Fruit fly (Drosophila melanogaster) whole organism, prepupa: ENCODE data around the gene Dpp10.

Experiments used
- Blimp-1 ChIP-seq: fragments of 200-800 bp; sonication (Bioruptor generic); optimal IDR thresholded peaks from 3 replicates; lab custom pipeline; 2017; ENCODE audit warnings: missing biosample characterization, missing genetic modification characterization, mild to moderate bottlenecking, moderate library complexity, missing genetic modification reagents
- CG10631 ChIP-seq: fragments of 200-800 bp; sonication (Bioruptor generic); optimal IDR thresholded peaks from 2 replicates; lab custom pipeline; 2016; ENCODE audit warnings: missing biosample characterization, missing genetic modification characterization
- CG10669 ChIP-seq: fragments of 200-800 bp; sonication (Bioruptor generic); optimal IDR thresholded peaks from 3 replicates; lab custom pipeline; 2018; ENCODE audit warnings: missing biosample characterization, mild to moderate bottlenecking, missing genetic modification characterization, moderate library complexity
- CG11294 ChIP-seq: fragments of 200-800 bp; sonication (Bioruptor generic); IDR thresholded peaks from 2 replicates; pipeline ENCODE4 v1.3.6; 2022; ENCODE audit warnings: missing biosample characterization, missing genetic modification characterization
- CG11762 ChIP-seq: fragments of 200-800 bp; sonication (Bioruptor generic); optimal IDR thresholded peaks from 3 replicates; lab custom pipeline; 2016; ENCODE audit warnings: missing biosample characterization, missing genetic modification characterization; ENCODE audit not compliant: insufficient read depth
- CG11902 ChIP-seq: fragments of 200-800 bp; sonication (Bioruptor generic); optimal IDR thresholded peaks from 3 replicates; lab custom pipeline; 2016; ENCODE audit warnings: missing biosample characterization, missing genetic modification characterization
- CG15336 ChIP-seq: fragments of 200-800 bp; sonication (Bioruptor generic); IDR thresholded peaks from 2 replicates; pipeline ENCODE4 v1.3.6; 2022; ENCODE audit warnings: missing biosample characterization, missing genetic modification characterization
- CG1621 ChIP-seq: fragments of 200-800 bp; sonication (Bioruptor generic); optimal IDR thresholded peaks from 3 replicates; lab custom pipeline; 2018; ENCODE audit warnings: missing biosample characterization, mild to moderate bottlenecking, missing genetic modification characterization
- CG3032 ChIP-seq: fragments of 200-800 bp; optimal IDR thresholded peaks from 2 replicates; lab custom pipeline; 2019; ENCODE audit warnings: missing biosample characterization, mild to moderate bottlenecking, missing genetic modification characterization, moderate library complexity
- CG31627 ChIP-seq: fragments of 200-800 bp; sonication (Bioruptor generic); optimal IDR thresholded peaks from 3 replicates; lab custom pipeline; 2016; ENCODE audit warnings: missing biosample characterization, missing genetic modification characterization
- CG32006 ChIP-seq: fragments of 200-800 bp; sonication (Bioruptor generic); optimal IDR thresholded peaks from 3 replicates; lab custom pipeline; 2017; ENCODE audit warnings: missing biosample characterization, mild to moderate bottlenecking, missing genetic modification characterization
- CG3919 ChIP-seq: fragments of 200-800 bp; sonication (Bioruptor generic); optimal IDR thresholded peaks from 3 replicates; lab custom pipeline; 2016; ENCODE audit warnings: missing biosample characterization, missing genetic modification characterization
- CG4318 ChIP-seq: fragments of 200-800 bp; sonication (Bioruptor generic); optimal IDR thresholded peaks from 3 replicates; lab custom pipeline; 2017; ENCODE audit warnings: missing biosample characterization, mild to moderate bottlenecking, missing genetic modification characterization
- CG6276 ChIP-seq: fragments of 200-800 bp; sonication (Bioruptor generic); optimal IDR thresholded peaks from 2 replicates; lab custom pipeline; 2017; ENCODE audit warnings: missing biosample characterization, mild to moderate bottlenecking, missing genetic modification characterization
- CG7368 ChIP-seq: fragments of 200-800 bp; sonication (Bioruptor generic); optimal IDR thresholded peaks from 3 replicates; lab custom pipeline; 2016; ENCODE audit warnings: missing biosample characterization, missing genetic modification characterization
- CG8319 ChIP-seq: fragments of 200-800 bp; sonication (Bioruptor generic); optimal IDR thresholded peaks from 3 replicates; lab custom pipeline; 2016; ENCODE audit warnings: missing biosample characterization, missing genetic modification characterization
- CG8632 ChIP-seq: fragments of 200-800 bp; sonication (Bioruptor generic); optimal IDR thresholded peaks from 3 replicates; lab custom pipeline; 2016; ENCODE audit warnings: missing biosample characterization, missing genetic modification characterization
- CG9139 ChIP-seq: fragments of 200-800 bp; sonication (Bioruptor generic); optimal IDR thresholded peaks from 3 replicates; lab custom pipeline; 2017; ENCODE audit warnings: missing biosample characterization, mild to moderate bottlenecking, missing genetic modification characterization
- Eip75B ChIP-seq: fragments of 200-800 bp; sonication (Bioruptor generic); optimal IDR thresholded peaks from 3 replicates; lab custom pipeline; 2016; ENCODE audit warnings: missing biosample characterization, missing genetic modification characterization
- Ets96B ChIP-seq: fragments of 200-800 bp; optimal IDR thresholded peaks from 2 replicates; lab custom pipeline; 2019; ENCODE audit warnings: missing biosample characterization, mild to moderate bottlenecking, missing genetic modification characterization, moderate library complexity
- Lpt ChIP-seq: fragments of 200-800 bp; sonication (Bioruptor generic); optimal IDR thresholded peaks from 3 replicates; lab custom pipeline; 2016; ENCODE audit warnings: missing biosample characterization, missing genetic modification characterization
- Met ChIP-seq: fragments of 200-800 bp; sonication (Bioruptor generic); optimal IDR thresholded peaks from 3 replicates; lab custom pipeline; 2016; ENCODE audit warnings: missing biosample characterization, missing genetic modification characterization
- Smox ChIP-seq: fragments of 200-800 bp; sonication (Bioruptor generic); optimal IDR thresholded peaks from 3 replicates; lab custom pipeline; 2016; ENCODE audit warnings: missing biosample characterization, missing genetic modification characterization
- Sox102F ChIP-seq: fragments of 200-800 bp; sonication (Bioruptor generic); optimal IDR thresholded peaks from 2 replicates; lab custom pipeline; 2016; ENCODE audit warnings: missing biosample characterization, mild to moderate bottlenecking, missing genetic modification characterization
- Sox15 ChIP-seq: fragments of 200-800 bp; sonication (Bioruptor generic); optimal IDR thresholded peaks from 3 replicates; lab custom pipeline; 2016; ENCODE audit warnings: missing biosample characterization, missing genetic modification characterization
- achi ChIP-seq: fragments of 200-800 bp; sonication (Bioruptor generic); optimal IDR thresholded peaks from 3 replicates; lab custom pipeline; 2016; ENCODE audit warnings: missing biosample characterization, missing genetic modification characterization
- dsx ChIP-seq: fragments of 200-800 bp; optimal IDR thresholded peaks from 3 replicates; lab custom pipeline; 2019; ENCODE audit warnings: missing biosample characterization, mild to moderate bottlenecking, missing genetic modification characterization, moderate library complexity; ENCODE audit not compliant: poor library complexity, severe bottlenecking
- eg ChIP-seq: fragments of 200-800 bp; sonication (Bioruptor generic); IDR thresholded peaks from 3 replicates; pipeline ENCODE4 v1.3.6; 2022; ENCODE audit warnings: missing biosample characterization, missing genetic modification characterization
- esn ChIP-seq: fragments of 200-800 bp; sonication (Bioruptor generic); optimal IDR thresholded peaks from 2 replicates; lab custom pipeline; 2016; ENCODE audit warnings: missing biosample characterization, mild to moderate bottlenecking, missing genetic modification characterization, moderate library complexity
- fd85E ChIP-seq: fragments of 200-800 bp; sonication (Bioruptor generic); optimal IDR thresholded peaks from 3 replicates; lab custom pipeline; 2016; ENCODE audit warnings: missing biosample characterization, missing genetic modification characterization
- fkh ChIP-seq: fragments of 200-800 bp; sonication (Bioruptor generic); optimal IDR thresholded peaks from 3 replicates; lab custom pipeline; 2017; ENCODE audit warnings: missing biosample characterization, mild to moderate bottlenecking, missing genetic modification characterization, moderate library complexity
- lz ChIP-seq: fragments of 200-800 bp; sonication (Bioruptor generic); optimal IDR thresholded peaks from 3 replicates; lab custom pipeline; 2016; ENCODE audit warnings: missing biosample characterization, missing genetic modification characterization
- net ChIP-seq: fragments of 200-800 bp; sonication (Bioruptor generic); optimal IDR thresholded peaks from 3 replicates; lab custom pipeline; 2016; ENCODE audit warnings: missing biosample characterization, missing genetic modification characterization
- pdm3 ChIP-seq: fragments of 200-800 bp; sonication (Bioruptor generic); optimal IDR thresholded peaks from 3 replicates; lab custom pipeline; 2016; ENCODE audit warnings: missing biosample characterization, missing genetic modification characterization
- spab ChIP-seq: fragments of 200-800 bp; sonication (Bioruptor generic); optimal IDR thresholded peaks from 2 replicates; lab custom pipeline; 2017; ENCODE audit warnings: missing biosample characterization, mild to moderate bottlenecking, missing genetic modification characterization, missing genetic modification reagents
- ss ChIP-seq, 2 experiments: fragments of 200-800 bp; sonication (Bioruptor generic); optimal IDR thresholded peaks; 2 replicates in 1 of 2; 3 replicates in 1 of 2; lab custom pipeline; 2017 to 2018; ENCODE audit warnings: mild to moderate bottlenecking in 2 of 2, missing biosample characterization in 2 of 2, missing genetic modification characterization in 2 of 2, moderate library complexity in 1 of 2
- vri ChIP-seq: fragments of 200-800 bp; sonication (Bioruptor generic); optimal IDR thresholded peaks from 3 replicates; lab custom pipeline; 2016; ENCODE audit warnings: missing biosample characterization, mild to moderate bottlenecking, missing genetic modification characterization

The Dpp10 gene

DNA sequence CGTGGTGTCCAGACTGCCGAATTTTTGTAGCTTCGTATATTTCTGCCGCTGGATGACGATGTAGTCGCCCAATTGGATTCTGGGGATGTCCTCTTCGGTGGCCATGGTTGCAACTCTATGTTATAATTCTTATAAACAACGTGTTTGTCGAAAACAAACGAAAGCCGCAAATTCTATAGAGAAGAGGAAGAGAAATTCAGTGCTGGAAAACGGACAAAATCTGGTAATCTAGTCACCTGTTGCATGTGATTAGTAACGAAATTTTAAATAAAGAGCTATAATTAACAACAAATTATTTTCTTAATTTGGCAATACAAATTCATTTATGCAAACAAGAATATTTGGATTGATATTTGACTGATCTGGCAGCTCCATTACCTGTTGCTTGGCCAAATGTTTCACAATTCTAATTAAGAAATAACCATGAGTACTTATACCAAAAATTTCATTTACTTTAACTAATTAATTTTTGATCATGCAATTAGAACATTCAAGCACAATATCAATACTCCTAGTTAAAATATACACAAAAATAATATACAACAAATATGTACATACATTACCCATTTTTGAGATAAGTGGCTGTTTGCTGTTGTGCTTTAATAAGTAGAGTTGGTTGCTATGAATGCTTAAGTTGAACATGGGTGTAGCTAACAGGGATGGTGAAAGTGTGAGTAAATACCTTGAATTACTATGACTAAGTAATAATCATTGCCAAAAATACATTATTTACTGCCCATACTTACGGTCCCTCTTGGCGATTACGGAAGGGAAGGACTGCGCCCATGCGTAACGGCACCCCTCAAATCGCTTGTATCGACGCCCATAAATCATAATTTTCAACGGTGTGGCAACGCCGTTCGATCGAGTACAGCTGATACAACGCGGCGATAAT, 39.2 kb downstream of the Dpp10 start, which contains the start of the genes Trmt6 and Ent2 (continued):
- TF ChIP-seq spab (GFP tag; lab: Kevin White, UChicago) (peak; percentile 94), CG11294 (GFP tag; lab: Robert Waterston, UW) (peak; percentile 98), CG3032 (tag; lab: Kevin White, UChicago) (peak; percentile 95), CG3919 (GFP tag; lab: Kevin White, UChicago) (peak; percentile 98), ss (GFP tag; optimal IDR thresholded peaks at IDR 0.05; lab: Kevin White, UChicago) (peak; percentile 85 to 92), CG32006 (GFP tag; lab: Kevin White, UChicago) (peak; percentile 98), Blimp-1 (peak; percentile 83), fkh (peak; percentile 83), Lpt (GFP tag; lab: Kevin White, UChicago) (peak; percentile 93), Ets96B (tag; lab: Kevin White, UChicago) (peak; percentile 96), CG11902 (GFP tag; lab: Kevin White, UChicago) (peak; percentile 98), CG11762 (peak; percentile 96), dsx (GFP tag; lab: Kevin White, UChicago) (peak; percentile 90), CG4318 (peak; percentile 96), net (peak; percentile 97), Sox102F (GFP tag; lab: Kevin White, UChicago) (peak; percentile 95), CG9139 (GFP tag; lab: Kevin White, UChicago) (peak; percentile 86), CG1621 (tag; lab: Kevin White, UChicago) (peak; percentile 95), Sox15 (peak; percentile 98), Eip75B (peak; percentile 96), CG8319 (GFP tag; lab: Kevin White, UChicago) (peak; percentile 96), Smox (GFP tag; lab: Kevin White, UChicago) (peak; percentile 96), CG6276 (peak; percentile 94), eg (GFP tag; lab: Robert Waterston, UW) (peak; percentile 99), pdm3 (GFP tag; lab: Kevin White, UChicago) (peak; percentile 97), Met (GFP tag; lab: Kevin White, UChicago) (peak; percentile 93), CG10631 (GFP tag; lab: Kevin White, UChicago) (peak; percentile 97), CG8632 (peak; percentile 93), CG7368 (GFP tag; lab: Kevin White, UChicago) (peak; percentile 97), CG10669 (GFP tag; lab: Kevin White, UChicago) (peak; percentile 94), vri (peak; percentile 95), esn (peak; percentile 96), lz (GFP tag; lab: Kevin White, UChicago) (peak; percentile 97), achi (GFP tag; lab: Kevin White, UChicago) (peak; percentile 96), CG31627 (peak; percentile 99)

dm6 chr2L:6559131-6559530, 41.7 kb downstream of the Dpp10 start, which contains the start of gene COX5BL:
Gene COX5BL (plus strand): TSS chr2L:6559431.
- TF ChIP-seq Met (GFP tag; lab: Kevin White, UChicago) (no peak), CG15336 (GFP tag; lab: Robert Waterston, UW) (no peak), fd85E (GFP tag; lab: Kevin White, UChicago) (no peak), CG11294 (GFP tag; lab: Robert Waterston, UW) (no peak), Eip75B (no peak), Ets96B (tag; lab: Kevin White, UChicago) (no peak)
- TF ChIP-seq, all 60 proteins: peak for 0
